ENCODE assay signal across 1 fruit fly cellular context in the genomic region with DNA sequence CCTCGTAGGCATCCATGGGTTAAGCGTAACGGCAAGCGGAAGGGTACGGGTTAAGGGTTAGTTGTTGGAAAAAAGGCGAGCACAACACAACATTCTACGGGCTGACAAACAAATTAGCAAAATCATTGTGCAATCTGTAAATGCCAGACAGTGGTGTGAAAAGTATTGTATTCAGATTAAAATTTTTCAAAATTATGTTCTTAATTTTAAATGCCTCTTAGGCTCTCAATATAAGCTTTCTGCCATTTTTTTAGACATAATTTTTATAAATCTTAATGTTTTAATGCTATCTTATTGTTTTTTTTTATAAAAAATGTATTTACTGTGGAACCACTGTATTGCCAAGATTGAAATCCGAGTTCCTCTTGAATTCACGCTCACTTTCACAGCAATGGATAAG.
A peak's percentile ranks its signal among the peaks of the same experiment; 100 is the strongest.
TF ChIP-seq lines count a peak whose summit lies in the region.

No protein-coding gene starts in this region.

TF ChIP-seq in whole organism, embryonic, 481 proteins besides CTCF, POLR2A, EP300 and RAD21 (continued from another document and continues in another):
- TF ChIP-seq pum (GFP tag; optimal IDR thresholded peaks at IDR 0.05; lab: Kevin White, UChicago) (no peak), CG14710 (tag; optimal IDR thresholded peaks at IDR 0.05; lab: Kevin White, UChicago) (peak; percentile 23), Eip74EF (GFP tag; optimal IDR thresholded peaks at IDR 0.05; lab: Kevin White, UChicago) (no peak), fd64A (GFP tag; optimal IDR thresholded peaks at IDR 0.05; lab: Kevin White, UChicago) (no peak), Doc2 (GFP tag; IDR thresholded peaks at IDR 0.05; lab: Robert Waterston, UW) (no peak), CG13296 (GFP tag; optimal IDR thresholded peaks at IDR 0.05; lab: Kevin White, UChicago) (no peak), CG8478 (optimal IDR thresholded peaks at IDR 0.05; lab: Kevin White, UChicago) (no peak), CG1647 (GFP tag; optimal IDR thresholded peaks at IDR 0.05; lab: Kevin White, UChicago) (no peak), btn (GFP tag; optimal IDR thresholded peaks at IDR 0.05; lab: Kevin White, UChicago) (no peak), Ets65A (GFP tag; lab: Kevin White, UChicago) (no peak), CG3163 (GFP tag; optimal IDR thresholded peaks at IDR 0.05; lab: Kevin White, UChicago) (no peak), CG30403 (GFP tag; optimal IDR thresholded peaks at IDR 0.05; lab: Kevin White, UChicago) (peak; percentile 8), Camta (GFP tag; optimal IDR thresholded peaks at IDR 0.05; lab: Kevin White, UChicago) (no peak), tll (GFP tag; optimal IDR thresholded peaks at IDR 0.05; lab: Kevin White, UChicago) (no peak), Gsc (GFP tag; IDR thresholded peaks at IDR 0.05; lab: Robert Waterston, UW) (no peak), CG7357 (GFP tag; IDR thresholded peaks at IDR 0.05; lab: Robert Waterston, UW) (no peak), CG12299 (tag; optimal IDR thresholded peaks at IDR 0.05; lab: Kevin White, UChicago) (no peak), CG8290 (GFP tag; optimal IDR thresholded peaks at IDR 0.05; lab: Kevin White, UChicago) (no peak), CG8290 (tag; optimal IDR thresholded peaks at IDR 0.05; lab: Kevin White, UChicago) (no peak), CG5180 (GFP tag; optimal IDR thresholded peaks at IDR 0.05; lab: Kevin White, UChicago) (no peak), sim (GFP tag; IDR thresholded peaks at IDR 0.05; lab: Robert Waterston, UW) (no peak), NK7.1 (GFP tag; optimal IDR thresholded peaks at IDR 0.05; lab: Kevin White, UChicago) (no peak), CG33213 (GFP tag; optimal IDR thresholded peaks at IDR 0.05; lab: Kevin White, UChicago) (no peak), sqz (GFP tag; optimal IDR thresholded peaks at IDR 0.05; lab: Kevin White, UChicago) (no peak), br (optimal IDR thresholded peaks at IDR 0.05; lab: Kevin White, UChicago) (no peak), Rx (GFP tag; IDR thresholded peaks at IDR 0.05; lab: Robert Waterston, UW) (no peak), CG17385 (GFP tag; optimal IDR thresholded peaks at IDR 0.05; lab: Kevin White, UChicago) (no peak), unc-4 (GFP tag; IDR thresholded peaks at IDR 0.05; lab: Robert Waterston, UW; ENCODE audit: partially characterized antibody) (no peak), abd-A (tag; optimal IDR thresholded peaks at IDR 0.05; lab: Kevin White, UChicago) (no peak), CG34376 (GFP tag; optimal IDR thresholded peaks at IDR 0.05; lab: Kevin White, UChicago) (no peak), CG9817 (tag; optimal IDR thresholded peaks at IDR 0.05; lab: Kevin White, UChicago) (no peak), Ptx1 (GFP tag; IDR thresholded peaks at IDR 0.05; lab: Robert Waterston, UW) (no peak), Gug (GFP tag; IDR thresholded peaks at IDR 0.05; lab: Robert Waterston, UW) (no peak), CG3407 (GFP tag; optimal IDR thresholded peaks at IDR 0.05; lab: Kevin White, UChicago) (no peak), crc (GFP tag; optimal IDR thresholded peaks at IDR 0.05; lab: Kevin White, UChicago) (no peak), lmd (GFP tag; IDR thresholded peaks at IDR 0.05; lab: Robert Waterston, UW) (no peak), Mad (GFP tag; optimal IDR thresholded peaks at IDR 0.05; lab: Kevin White, UChicago) (no peak), lola (GFP tag; optimal IDR thresholded peaks at IDR 0.05; lab: Kevin White, UChicago) (peak in 1 of 3 experiments; percentile 17), CG17186 (GFP tag; optimal IDR thresholded peaks at IDR 0.05; lab: Kevin White, UChicago) (no peak), oc (tag; optimal IDR thresholded peaks at IDR 0.05; lab: Kevin White, UChicago) (peak; percentile 1), CG14014 (GFP tag; IDR thresholded peaks at IDR 0.05; lab: Robert Waterston, UW) (no peak), H2.0 (GFP tag; IDR thresholded peaks at IDR 0.05; lab: Robert Waterston, UW) (no peak), onecut (GFP tag; IDR thresholded peaks at IDR 0.05; lab: Robert Waterston, UW) (no peak), D19B (GFP tag; optimal IDR thresholded peaks at IDR 0.05; lab: Kevin White, UChicago) (no peak), MESR4 (GFP tag; optimal IDR thresholded peaks at IDR 0.05; lab: Kevin White, UChicago) (no peak), Hmx (GFP tag; optimal IDR thresholded peaks at IDR 0.05; lab: Kevin White, UChicago) (no peak), pros (GFP tag; optimal IDR thresholded peaks at IDR 0.05; lab: Kevin White, UChicago) (peak; percentile 67), HLH54F (GFP tag; optimal IDR thresholded peaks at IDR 0.05; lab: Kevin White, UChicago) (no peak), Six4 (GFP tag; optimal IDR thresholded peaks at IDR 0.05; lab: Kevin White, UChicago) (peak; percentile 15), CHES-1-like (GFP tag; optimal IDR thresholded peaks at IDR 0.05; lab: Kevin White, UChicago) (no peak), Stat92E (GFP tag; optimal IDR thresholded peaks at IDR 0.05; lab: Kevin White, UChicago) (no peak), da (GFP tag; optimal IDR thresholded peaks at IDR 0.05; lab: Kevin White, UChicago) (no peak), dysf (GFP tag; IDR thresholded peaks at IDR 0.05; lab: Robert Waterston, UW) (no peak), CG10565 (GFP tag; optimal IDR thresholded peaks at IDR 0.05; lab: Kevin White, UChicago) (no peak), salm (tag; optimal IDR thresholded peaks at IDR 0.05; lab: Kevin White, UChicago) (no peak), disco-r (GFP tag; optimal IDR thresholded peaks at IDR 0.05; lab: Kevin White, UChicago) (no peak), CG8388 (GFP tag; optimal IDR thresholded peaks at IDR 0.05; lab: Kevin White, UChicago) (peak; percentile 16), CG1792 (GFP tag; optimal IDR thresholded peaks at IDR 0.05; lab: Kevin White, UChicago) (no peak), H15 (GFP tag; IDR thresholded peaks at IDR 0.05; lab: Robert Waterston, UW) (0 out of 3 replicates have a peak, but pooled peaks have one; percentile 8), Ravus (GFP tag; IDR thresholded peaks at IDR 0.05; lab: Robert Waterston, UW) (no peak), CG4360 (GFP tag; IDR thresholded peaks at IDR 0.05; lab: Robert Waterston, UW) (no peak), mld (GFP tag; IDR thresholded peaks at IDR 0.05; lab: Robert Waterston, UW; ENCODE audit: partially characterized antibody) (no peak), tgo (GFP tag; IDR thresholded peaks at IDR 0.05; lab: Robert Waterston, UW) (no peak), MTF-1 (GFP tag; optimal IDR thresholded peaks at IDR 0.05; lab: Kevin White, UChicago; ENCODE audit: borderline replicate concordance) (no peak), sd (tag; optimal IDR thresholded peaks at IDR 0.05; lab: Kevin White, UChicago) (no peak), esg (GFP tag; conservative IDR thresholded peaks at IDR 0.05; lab: Robert Waterston, UW) (no peak), Sry-δ (GFP tag; optimal IDR thresholded peaks at IDR 0.05; lab: Kevin White, UChicago) (no peak), Lhr (GFP tag; optimal IDR thresholded peaks at IDR 0.05; lab: Kevin White, UChicago) (no peak), tup (GFP tag; optimal IDR thresholded peaks at IDR 0.05; lab: Kevin White, UChicago) (no peak), Oli (tag; optimal IDR thresholded peaks at IDR 0.05; lab: Kevin White, UChicago) (peak; percentile 2), CG16813 (GFP tag; IDR thresholded peaks at IDR 0.05; lab: Robert Waterston, UW; ENCODE audit: partially characterized antibody) (no peak), lilli (GFP tag; optimal IDR thresholded peaks at IDR 0.05; lab: Kevin White, UChicago) (no peak), CG30020 (tag; optimal IDR thresholded peaks at IDR 0.05; lab: Kevin White, UChicago) (no peak), bsh (GFP tag; optimal IDR thresholded peaks at IDR 0.05; lab: Kevin White, UChicago) (peak in 1 of 2 experiments; percentile 61), Aef1 (GFP tag; IDR thresholded peaks at IDR 0.05; lab: Robert Waterston, UW) (no peak), Dip3 (GFP tag; optimal IDR thresholded peaks at IDR 0.05; lab: Kevin White, UChicago) (no peak), Nf-YA (GFP tag; IDR thresholded peaks at IDR 0.05; lab: Robert Waterston, UW) (no peak), ro (GFP tag; IDR thresholded peaks at IDR 0.05; lab: Robert Waterston, UW) (no peak), CG14965 (GFP tag; optimal IDR thresholded peaks at IDR 0.05; lab: Kevin White, UChicago; ENCODE audit: borderline replicate concordance) (no peak), CG5245 (GFP tag; optimal IDR thresholded peaks at IDR 0.05; lab: Kevin White, UChicago) (no peak), ken (GFP tag; IDR thresholded peaks at IDR 0.05; lab: Robert Waterston, UW) (no peak), CG6689 (GFP tag; IDR thresholded peaks at IDR 0.05; lab: Robert Waterston, UW) (no peak), CG17328 (GFP tag; IDR thresholded peaks at IDR 0.05; lab: Robert Waterston, UW) (no peak), yki (optimal IDR thresholded peaks at IDR 0.05; lab: Kevin White, UChicago) (no peak), phol (tag; optimal IDR thresholded peaks at IDR 0.05; lab: Kevin White, UChicago) (peak; percentile 29), CG9727 (GFP tag; optimal IDR thresholded peaks at IDR 0.05; lab: Kevin White, UChicago) (no peak), Scr (GFP tag; IDR thresholded peaks at IDR 0.05; lab: Robert Waterston, UW; ENCODE audit: partially characterized antibody) (no peak), Nf-YB (GFP tag; optimal IDR thresholded peaks at IDR 0.05; lab: Kevin White, UChicago) (no peak), NC2α (GFP tag; optimal IDR thresholded peaks at IDR 0.05; lab: Kevin White, UChicago) (no peak), luna (GFP tag; optimal IDR thresholded peaks at IDR 0.05; lab: Kevin White, UChicago) (no peak), odd (GFP tag; optimal IDR thresholded peaks at IDR 0.05; lab: Kevin White, UChicago) (no peak), wor (GFP tag; IDR thresholded peaks at IDR 0.05; lab: Robert Waterston, UW) (no peak), Xrp1 (GFP tag; IDR thresholded peaks at IDR 0.05; lab: Robert Waterston, UW) (peak; percentile 27; the same call in 1 of the 2 replicates), wek (GFP tag; optimal IDR thresholded peaks at IDR 0.05; lab: Kevin White, UChicago) (no peak), CG12071 (GFP tag; optimal IDR thresholded peaks at IDR 0.05; lab: Kevin White, UChicago) (no peak), Sin3A (optimal IDR thresholded peaks at IDR 0.05; lab: Kevin White, UChicago) (no peak), lov (optimal IDR thresholded peaks at IDR 0.05; lab: Kevin White, UChicago) (no peak), lov (GFP tag; IDR thresholded peaks at IDR 0.05; lab: Robert Waterston, UW) (no peak), dm (GFP tag; optimal IDR thresholded peaks at IDR 0.05; lab: Kevin White, UChicago) (no peak), corto (GFP tag; optimal IDR thresholded peaks at IDR 0.05; lab: Kevin White, UChicago) (no peak), ERR (GFP tag; optimal IDR thresholded peaks at IDR 0.05; lab: Kevin White, UChicago) (no peak), CG7839 (tag; optimal IDR thresholded peaks at IDR 0.05; lab: Kevin White, UChicago) (peak; percentile 11), CG10979 (tag; optimal IDR thresholded peaks at IDR 0.05; lab: Kevin White, UChicago) (peak; percentile 53), ATbp (GFP tag; optimal IDR thresholded peaks at IDR 0.05; lab: Kevin White, UChicago) (peak; percentile 3), CG32532 (GFP tag; IDR thresholded peaks at IDR 0.05; lab: Robert Waterston, UW) (no peak), CG31441 (GFP tag; IDR thresholded peaks at IDR 0.05; lab: Robert Waterston, UW) (peak; percentile 37; the same call in 1 of the 2 replicates), CG7928 (GFP tag; optimal IDR thresholded peaks at IDR 0.05; lab: Kevin White, UChicago) (no peak), CG12155 (GFP tag; optimal IDR thresholded peaks at IDR 0.05; lab: Kevin White, UChicago) (no peak), ap (GFP tag; IDR thresholded peaks at IDR 0.05; lab: Robert Waterston, UW) (no peak), CrebB (tag; optimal IDR thresholded peaks at IDR 0.05; lab: Kevin White, UChicago) (no peak), CG4854 (GFP tag; optimal IDR thresholded peaks at IDR 0.05; lab: Kevin White, UChicago) (no peak), cato (GFP tag; optimal IDR thresholded peaks at IDR 0.05; lab: Kevin White, UChicago; ENCODE audit: borderline replicate concordance) (no peak), HLH4C (GFP tag; IDR thresholded peaks at IDR 0.05; lab: Robert Waterston, UW; ENCODE audit: partially characterized antibody) (no peak), klu (GFP tag; IDR thresholded peaks at IDR 0.05; lab: Robert Waterston, UW) (no peak), sc (optimal IDR thresholded peaks at IDR 0.05; lab: Kevin White, UChicago) (no peak), sc (GFP tag; optimal IDR thresholded peaks at IDR 0.05; lab: Kevin White, UChicago) (no peak), CG9215 (GFP tag; IDR thresholded peaks at IDR 0.05; lab: Robert Waterston, UW) (no peak), CG1529 (GFP tag; optimal IDR thresholded peaks at IDR 0.05; lab: Kevin White, UChicago) (no peak), Ada2b (GFP tag; IDR thresholded peaks at IDR 0.05; lab: Robert Waterston, UW) (no peak), Pdp1 (GFP tag; optimal IDR thresholded peaks at IDR 0.05; lab: Kevin White, UChicago) (no peak), nau (GFP tag; optimal IDR thresholded peaks at IDR 0.05; lab: Kevin White, UChicago) (no peak), CG14667 (GFP tag; IDR thresholded peaks at IDR 0.05; lab: Robert Waterston, UW) (no peak), pho (GFP tag; optimal IDR thresholded peaks at IDR 0.05; lab: Kevin White, UChicago) (no peak), insv (GFP tag; optimal IDR thresholded peaks at IDR 0.05; lab: Kevin White, UChicago) (no peak), hbn (GFP tag; IDR thresholded peaks at IDR 0.05; lab: Robert Waterston, UW; ENCODE audit: partially characterized antibody) (no peak), p53 (GFP tag; optimal IDR thresholded peaks at IDR 0.05; lab: Kevin White, UChicago) (no peak), B-H1 (GFP tag; IDR thresholded peaks at IDR 0.05; lab: Robert Waterston, UW) (no peak), CG16863 (GFP tag; optimal IDR thresholded peaks at IDR 0.05; lab: Kevin White, UChicago) (no peak), cad (GFP tag; optimal IDR thresholded peaks at IDR 0.05; lab: Kevin White, UChicago) (no peak), CG2129 (GFP tag; IDR thresholded peaks at IDR 0.05; lab: Robert Waterston, UW; ENCODE audit: partially characterized antibody) (no peak), CG11560 (tag; IDR thresholded peaks at IDR 0.05; lab: Robert Waterston, UW) (no peak), nom (GFP tag; optimal IDR thresholded peaks at IDR 0.05; lab: Kevin White, UChicago) (no peak), BtbVII (GFP tag; optimal IDR thresholded peaks at IDR 0.05; lab: Kevin White, UChicago) (no peak), maf-S (GFP tag; optimal IDR thresholded peaks at IDR 0.05; lab: Kevin White, UChicago) (no peak), dmrt11E (tag; optimal IDR thresholded peaks at IDR 0.05; lab: Kevin White, UChicago) (peak; percentile 50)
